Worm (Caenorhabditis elegans) whole organism, L1 larva: ENCODE measurements around the gene spp-1.

Source experiments
- C16A3.4 ChIP-seq: fragments of 150-350 bp; optimal IDR thresholded peaks from 2 replicates; lab custom pipeline; 2014; ENCODE audit warnings: missing biosample characterization, missing genetic modification characterization
- C34B4.2 ChIP-seq: sonication (generic microtip); optimal IDR thresholded peaks from 2 replicates; lab custom pipeline; 2017; ENCODE audit warnings: mild to moderate bottlenecking, missing genetic modification characterization, missing compliant biosample characterization
- Y116A8C.19 ChIP-seq: sonication (generic microtip); optimal IDR thresholded peaks from 2 replicates; lab custom pipeline; 2016; ENCODE audit warnings: missing compliant biosample characterization, missing genetic modification characterization, borderline replicate concordance
- ceh-8 ChIP-seq: fragments of 200-800 bp; sonication (Bioruptor generic); optimal IDR thresholded peaks from 2 replicates; lab custom pipeline; 2018; ENCODE audit warnings: mild to moderate bottlenecking, missing genetic modification characterization, moderate library complexity, missing compliant biosample characterization
- ceh-88 ChIP-seq: fragments of 200-800 bp; sonication (Bioruptor generic); IDR thresholded peaks from 2 replicates; pipeline ENCODE4 v1.3.6; 2022; ENCODE audit warnings: missing genetic modification characterization, missing compliant biosample characterization
- dpl-1 ChIP-seq, 3 experiments: fragments of 150-350 bp in 2 of 3; sonication (generic microtip) in 1 of 3; optimal IDR thresholded peaks; 2 replicates each; lab custom pipeline; 2014 to 2017; ENCODE audit warnings: missing biosample characterization in 3 of 3, missing genetic modification characterization in 3 of 3, missing genetic modification reagents in 3 of 3
- efl-3 ChIP-seq: fragments of 200-800 bp; sonication (Bioruptor generic); optimal IDR thresholded peaks from 2 replicates; lab custom pipeline; 2018; ENCODE audit warnings: mild to moderate bottlenecking, missing genetic modification characterization, missing compliant biosample characterization
- elt-2 ChIP-seq: sonication (generic microtip); optimal IDR thresholded peaks from 2 replicates; lab custom pipeline; 2016; ENCODE audit warnings: missing genetic modification characterization, mild to moderate bottlenecking, inconsistent platforms, missing compliant biosample characterization, missing genetic modification reagents
- fkh-10 ChIP-seq: sonication (generic microtip); optimal IDR thresholded peaks from 2 replicates; lab custom pipeline; 2017; ENCODE audit warnings: missing biosample characterization, missing genetic modification reagents, missing genetic modification characterization
- fkh-4 ChIP-seq: sonication (generic microtip); optimal IDR thresholded peaks from 2 replicates; lab custom pipeline; 2016; ENCODE audit warnings: missing compliant biosample characterization, missing genetic modification characterization, borderline replicate concordance
- fkh-8 ChIP-seq: sonication (generic microtip); optimal IDR thresholded peaks from 2 replicates; lab custom pipeline; 2016; ENCODE audit warnings: mild to moderate bottlenecking, missing genetic modification characterization, missing compliant biosample characterization
- hlh-17 ChIP-seq: fragments of 200-800 bp; sonication (Bioruptor generic); optimal IDR thresholded peaks from 2 replicates; lab custom pipeline; 2018; ENCODE audit warnings: missing genetic modification characterization, mild to moderate bottlenecking, missing compliant biosample characterization, moderate library complexity, borderline replicate concordance
- hlh-4 ChIP-seq: sonication (generic microtip); optimal IDR thresholded peaks from 2 replicates; lab custom pipeline; 2016; ENCODE audit warnings: mild to moderate bottlenecking, missing genetic modification characterization, missing compliant biosample characterization
- hpl-2 ChIP-seq: fragments of 150-350 bp; optimal IDR thresholded peaks from 2 replicates; lab custom pipeline; 2014; ENCODE audit warnings: missing biosample characterization, missing genetic modification reagents, missing genetic modification characterization
- lin-14 ChIP-seq: fragments of 200-800 bp; sonication (Bioruptor generic); optimal IDR thresholded peaks from 2 replicates; lab custom pipeline; 2018; ENCODE audit warnings: mild to moderate bottlenecking, missing genetic modification characterization, moderate library complexity, missing compliant biosample characterization
- lin-15B ChIP-seq: fragments of 150-350 bp; sonication (generic microtip); optimal IDR thresholded peaks from 3 replicates; lab custom pipeline; 2014; ENCODE audit warnings: missing biosample characterization, missing genetic modification characterization
- lin-35 ChIP-seq, 2 experiments: fragments of 150-350 bp; optimal IDR thresholded peaks; 2 replicates each; lab custom pipeline; 2014; ENCODE audit warnings: missing biosample characterization in 2 of 2, missing genetic modification characterization in 2 of 2, missing genetic modification reagents in 2 of 2
- lin-39 ChIP-seq: fragments of 150-350 bp; optimal IDR thresholded peaks from 2 replicates; lab custom pipeline; 2014; ENCODE audit warnings: missing biosample characterization, missing genetic modification reagents, missing genetic modification characterization
- lsy-2 ChIP-seq, 2 experiments: fragments of 150-350 bp; optimal IDR thresholded peaks; 2 replicates each; lab custom pipeline; 2014; ENCODE audit warnings: missing biosample characterization in 2 of 2, missing genetic modification characterization in 2 of 2
- mab-9 ChIP-seq: fragments of 200-800 bp; sonication (Bioruptor generic); IDR thresholded peaks from 2 replicates; pipeline ENCODE4 v1.3.6; 2022; ENCODE audit warnings: missing genetic modification reagents, missing genetic modification characterization, missing compliant biosample characterization
- mdl-1 ChIP-seq, 2 experiments: fragments of 150-350 bp; optimal IDR thresholded peaks; 2 replicates each; lab custom pipeline; 2014 to 2017; ENCODE audit warnings: missing biosample characterization in 2 of 2, missing genetic modification characterization in 2 of 2, inconsistent platforms in 1 of 2
- nhr-11 ChIP-seq: fragments of 150-350 bp; optimal IDR thresholded peaks from 2 replicates; lab custom pipeline; 2014; ENCODE audit warnings: missing biosample characterization, missing genetic modification characterization
- nhr-12 ChIP-seq: sonication (generic microtip); optimal IDR thresholded peaks from 2 replicates; lab custom pipeline; 2017; ENCODE audit warnings: missing biosample characterization, missing genetic modification characterization
- nhr-19 ChIP-seq: fragments of 200-800 bp; sonication (Bioruptor generic); conservative IDR thresholded peaks from 2 replicates; pipeline ENCODE4 v1.3.6; 2022; ENCODE audit warnings: missing genetic modification characterization, missing compliant biosample characterization
- nhr-20 ChIP-seq: sonication (generic microtip); optimal IDR thresholded peaks from 2 replicates; lab custom pipeline; 2016; ENCODE audit warnings: mild to moderate bottlenecking, missing genetic modification characterization, missing compliant biosample characterization
- nhr-71 ChIP-seq: sonication (generic microtip); optimal IDR thresholded peaks from 2 replicates; lab custom pipeline; 2016; ENCODE audit warnings: mild to moderate bottlenecking, missing genetic modification characterization, moderate library complexity, missing compliant biosample characterization
- nhr-76 ChIP-seq: sonication (generic microtip); optimal IDR thresholded peaks from 2 replicates; lab custom pipeline; 2017; ENCODE audit warnings: missing biosample characterization, missing genetic modification characterization
- nhr-85 ChIP-seq: sonication (generic microtip); peaks from one replicate; lab custom pipeline; 2016; ENCODE audit warnings: missing genetic modification characterization, inconsistent platforms, missing compliant biosample characterization
- nhr-90 ChIP-seq: sonication (generic microtip); optimal IDR thresholded peaks from 2 replicates; lab custom pipeline; 2016; ENCODE audit warnings: mild to moderate bottlenecking, missing genetic modification characterization, missing compliant biosample characterization; ENCODE audit not compliant: poor library complexity
- pag-3 ChIP-seq: sonication (generic microtip); optimal IDR thresholded peaks from 2 replicates; lab custom pipeline; 2017; ENCODE audit warnings: missing genetic modification characterization, mild to moderate bottlenecking, missing compliant biosample characterization, antibody characterized with exemption, borderline replicate concordance; ENCODE audit not compliant: insufficient read depth
- pax-3 ChIP-seq: fragments of 200-800 bp; sonication (Bioruptor generic); optimal IDR thresholded peaks from 2 replicates; lab custom pipeline; 2018; ENCODE audit warnings: mild to moderate bottlenecking, missing genetic modification characterization, moderate library complexity, missing compliant biosample characterization
- pqm-1 ChIP-seq: sonication (generic microtip); optimal IDR thresholded peaks from 3 replicates; lab custom pipeline; 2017; ENCODE audit warnings: missing biosample characterization, missing genetic modification characterization
- skn-1 ChIP-seq: fragments of 150-350 bp; optimal IDR thresholded peaks from 2 replicates; lab custom pipeline; 2014; ENCODE audit warnings: missing biosample characterization, missing genetic modification characterization
- snu-23 ChIP-seq: sonication (generic microtip); optimal IDR thresholded peaks from 2 replicates; lab custom pipeline; 2016; ENCODE audit warnings: missing genetic modification characterization, missing compliant biosample characterization
- sox-4 ChIP-seq: sonication (generic microtip); optimal IDR thresholded peaks from 2 replicates; lab custom pipeline; 2016; ENCODE audit warnings: missing genetic modification characterization, missing compliant biosample characterization
- swsn-7 ChIP-seq: sonication (generic microtip); optimal IDR thresholded peaks from 2 replicates; lab custom pipeline; 2016; ENCODE audit warnings: missing genetic modification characterization, missing compliant biosample characterization
- tbx-2 ChIP-seq: sonication (generic microtip); optimal IDR thresholded peaks from 2 replicates; lab custom pipeline; 2016; ENCODE audit warnings: missing genetic modification characterization, missing compliant biosample characterization
- tlp-1 ChIP-seq: fragments of 150-350 bp; optimal IDR thresholded peaks from 2 replicates; lab custom pipeline; 2014; ENCODE audit warnings: missing biosample characterization, missing genetic modification characterization
- unc-30 ChIP-seq: sonication (generic microtip); optimal IDR thresholded peaks from 2 replicates; lab custom pipeline; 2017; ENCODE audit warnings: missing biosample characterization, missing genetic modification characterization
- xbp-1 ChIP-seq: sonication (generic microtip); optimal IDR thresholded peaks from 2 replicates; lab custom pipeline; 2016; ENCODE audit warnings: missing genetic modification characterization, missing compliant biosample characterization
- zip-4 ChIP-seq: fragments of 200-800 bp; sonication (Bioruptor generic); optimal IDR thresholded peaks from 2 replicates; lab custom pipeline; 2018; ENCODE audit warnings: mild to moderate bottlenecking, missing genetic modification characterization, moderate library complexity, missing compliant biosample characterization
- ztf-11 ChIP-seq, 2 experiments: sonication (generic microtip); optimal IDR thresholded peaks; 2 replicates each; lab custom pipeline; 2016 to 2017; ENCODE audit warnings: missing genetic modification characterization in 2 of 2, missing biosample characterization in 1 of 2, missing compliant biosample characterization in 1 of 2

spp-1 gene

DNA sequence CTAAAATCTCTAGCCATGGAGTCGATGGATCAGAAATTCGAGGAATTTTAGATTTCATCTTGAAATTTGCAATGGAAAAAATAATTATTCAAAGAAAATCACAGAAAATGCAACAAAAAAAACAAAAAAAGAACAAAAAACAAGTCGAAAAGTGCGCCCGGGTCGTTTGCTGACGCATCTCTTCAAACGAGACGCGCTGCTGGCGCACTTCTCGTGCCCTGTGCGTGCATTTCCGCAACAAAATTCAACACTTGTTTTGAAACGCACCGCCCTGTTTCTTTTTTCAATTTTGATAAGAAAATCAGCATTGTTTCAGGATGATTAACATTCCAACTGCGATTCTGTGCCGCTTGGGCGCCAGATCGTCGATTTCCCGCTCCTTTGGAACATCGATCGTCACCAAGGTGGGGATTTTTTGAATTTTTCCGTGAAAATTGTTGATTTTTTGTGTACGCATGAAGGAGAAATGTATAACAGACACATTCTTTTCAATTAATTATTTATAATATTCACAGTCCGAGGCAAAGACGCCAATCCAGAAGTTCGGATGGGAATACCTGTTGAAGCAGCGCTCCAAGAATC, 21.4 kb downstream of the spp-1 start, which contains the start of the genes jmjd-4 and mev-1 (continued):
- TF ChIP-seq lsy-2 (tag; optimal IDR thresholded peaks at IDR 0.05; lab: Kevin White, UChicago) (peak; percentile 90 to 93), nhr-12 (tag; lab: Kevin White, UChicago) (no peak), xbp-1 (tag; lab: Kevin White, UChicago) (peak; percentile 86), nhr-85 (tag; lab: Kevin White, UChicago) (peak; percentile 98), mab-9 (GFP tag; lab: Robert Waterston, UW) (peak; percentile 81), hlh-4 (tag; lab: Kevin White, UChicago) (no peak), skn-1 (tag; lab: Kevin White, UChicago) (peak; percentile 86), elt-2 (peak; percentile 84), lin-15B (tag; lab: Kevin White, UChicago) (peak; percentile 81), Y116A8C.19 (tag; lab: Kevin White, UChicago) (no peak), tlp-1 (tag; lab: Kevin White, UChicago) (no peak), nhr-20 (tag; lab: Kevin White, UChicago) (peak; percentile 88), nhr-76 (no peak), C34B4.2 (tag; lab: Kevin White, UChicago) (no peak), nhr-11 (peak; percentile 58), lin-14 (GFP tag; lab: Kevin White, UChicago) (peak; percentile 87), fkh-8 (tag; lab: Kevin White, UChicago) (peak; percentile 78), lin-39 (peak; percentile 89), nhr-71 (tag; lab: Kevin White, UChicago) (peak; percentile 93), hlh-17 (no peak), snu-23 (GFP tag; lab: Kevin White, UChicago) (peak; percentile 93), pqm-1 (tag; lab: Kevin White, UChicago) (peak; percentile 30), mdl-1 (tag; optimal IDR thresholded peaks at IDR 0.05; lab: Kevin White, UChicago) (peak in 1 of 2 experiments; percentile 77), sox-4 (tag; lab: Kevin White, UChicago) (peak; percentile 41), unc-30 (no peak), ztf-11 (tag; optimal IDR thresholded peaks at IDR 0.05; lab: Kevin White, UChicago) (peak in 1 of 2 experiments; percentile 69), ceh-88 (GFP tag; lab: Robert Waterston, UW) (peak; percentile 45; the same call in 1 of the 2 replicates), tbx-2 (tag; lab: Kevin White, UChicago) (peak; percentile 85), fkh-4 (tag; lab: Kevin White, UChicago) (peak; percentile 48), fkh-10 (GFP tag; lab: Kevin White, UChicago) (peak; percentile 10), C16A3.4 (tag; lab: Kevin White, UChicago) (peak; percentile 72), swsn-7 (tag; lab: Kevin White, UChicago) (peak; percentile 89), zip-4 (GFP tag; lab: Kevin White, UChicago) (peak; percentile 80), nhr-19 (GFP tag; lab: Robert Waterston, UW) (peak; percentile 89), ceh-8 (GFP tag; lab: Kevin White, UChicago) (peak; percentile 84), lin-35 (GFP tag; optimal IDR thresholded peaks at IDR 0.05; lab: Kevin White, UChicago) (peak; percentile 86 to 92), pag-3 (tag; lab: Kevin White, UChicago) (no peak), hpl-2 (GFP tag; lab: Kevin White, UChicago) (no peak), nhr-90 (tag; lab: Kevin White, UChicago) (peak; percentile 91), pax-3 (peak; percentile 76), efl-3 (no peak), dpl-1 (GFP tag; optimal IDR thresholded peaks at IDR 0.05; lab: Kevin White, UChicago) (peak; percentile 84 to 87 (median 86))
